Fruit fly (Drosophila melanogaster) whole organism, pupa: ENCODE measurements around the gene mTerf5.

ENCODE experiments used
- CG10348 ChIP-seq: fragments of 200-800 bp; sonication (Bioruptor generic); IDR thresholded peaks from 2 replicates; pipeline ENCODE4 v1.3.6; 2022; ENCODE audit warnings: missing biosample characterization, missing genetic modification characterization
- CG12605 ChIP-seq: fragments of 200-800 bp; sonication (Bioruptor generic); IDR thresholded peaks from 2 replicates; pipeline ENCODE4 v1.3.6; 2022; ENCODE audit warnings: missing biosample characterization, missing genetic modification characterization
- CG13204 ChIP-seq: fragments of 200-800 bp; sonication (Bioruptor generic); optimal IDR thresholded peaks from 2 replicates; lab custom pipeline; 2018; ENCODE audit warnings: missing biosample characterization, mild to moderate bottlenecking, missing genetic modification characterization, moderate library complexity
- CG14655 ChIP-seq: fragments of 200-800 bp; sonication (Bioruptor generic); optimal IDR thresholded peaks from 3 replicates; lab custom pipeline; 2017; ENCODE audit warnings: mild to moderate bottlenecking, missing biosample characterization, missing genetic modification reagents, missing genetic modification characterization
- CG15710 ChIP-seq: fragments of 200-800 bp; sonication (Bioruptor generic); optimal IDR thresholded peaks from 2 replicates; lab custom pipeline; 2018; ENCODE audit warnings: missing biosample characterization, mild to moderate bottlenecking, missing genetic modification characterization, moderate library complexity
- CG17806 ChIP-seq: fragments of 200-800 bp; sonication (Bioruptor generic); optimal IDR thresholded peaks from 2 replicates; lab custom pipeline; 2018; ENCODE audit warnings: missing biosample characterization, mild to moderate bottlenecking, missing genetic modification characterization, moderate library complexity
- CG32121 ChIP-seq: fragments of 200-800 bp; sonication (Bioruptor generic); IDR thresholded peaks from 2 replicates; pipeline ENCODE4 v1.3.6; 2022; ENCODE audit warnings: missing biosample characterization, missing genetic modification characterization
- CG34367 ChIP-seq: fragments of 200-800 bp; sonication (Bioruptor generic); optimal IDR thresholded peaks from 2 replicates; lab custom pipeline; 2018; ENCODE audit warnings: missing biosample characterization, mild to moderate bottlenecking, missing genetic modification characterization
- CG4496 ChIP-seq: fragments of 200-800 bp; sonication (Bioruptor generic); IDR thresholded peaks from 3 replicates; pipeline ENCODE4 v1.3.6; 2022; ENCODE audit warnings: missing biosample characterization, missing genetic modification characterization
- CG8159 ChIP-seq: fragments of 200-800 bp; sonication (Bioruptor generic); optimal IDR thresholded peaks from 3 replicates; lab custom pipeline; 2018; ENCODE audit warnings: missing biosample characterization, mild to moderate bottlenecking, missing genetic modification characterization, moderate library complexity
- CG8301 ChIP-seq: fragments of 200-800 bp; sonication (Bioruptor generic); optimal IDR thresholded peaks from 2 replicates; lab custom pipeline; 2018; ENCODE audit warnings: missing biosample characterization, mild to moderate bottlenecking, missing genetic modification characterization
- CG9948 ChIP-seq: fragments of 200-800 bp; sonication (Bioruptor generic); optimal IDR thresholded peaks from 2 replicates; lab custom pipeline; 2018; ENCODE audit warnings: missing biosample characterization, mild to moderate bottlenecking, missing genetic modification characterization, moderate library complexity
- D1 ChIP-seq: fragments of 200-800 bp; sonication (Bioruptor generic); optimal IDR thresholded peaks from 2 replicates; lab custom pipeline; 2018; ENCODE audit warnings: missing biosample characterization, mild to moderate bottlenecking, missing genetic modification characterization, moderate library complexity
- EcR ChIP-seq: fragments of 200-800 bp; sonication (Bioruptor generic); optimal IDR thresholded peaks from 3 replicates; lab custom pipeline; 2019; ENCODE audit warnings: missing biosample characterization, missing genetic modification characterization, mild to moderate bottlenecking, moderate library complexity, missing genetic modification reagents
- Ets98B ChIP-seq: fragments of 200-800 bp; sonication (Bioruptor generic); IDR thresholded peaks from 2 replicates; pipeline ENCODE4 v1.3.6; 2022; ENCODE audit warnings: missing biosample characterization, missing genetic modification characterization
- Pif1A ChIP-seq: fragments of 200-800 bp; sonication (Bioruptor generic); optimal IDR thresholded peaks from 3 replicates; lab custom pipeline; 2016; ENCODE audit warnings: missing biosample characterization, missing genetic modification characterization
- Pif1B ChIP-seq: fragments of 200-800 bp; sonication (Bioruptor generic); optimal IDR thresholded peaks from 3 replicates; lab custom pipeline; 2016; ENCODE audit warnings: missing biosample characterization, missing genetic modification characterization
- Snoo ChIP-seq: fragments of 200-800 bp; sonication (Bioruptor generic); optimal IDR thresholded peaks from 3 replicates; lab custom pipeline; 2017; ENCODE audit warnings: missing biosample characterization, mild to moderate bottlenecking, missing genetic modification characterization, inconsistent platforms
- fd96Ca ChIP-seq: fragments of 200-800 bp; sonication (Bioruptor generic); IDR thresholded peaks from 3 replicates; pipeline ENCODE4 v1.3.6; 2022; ENCODE audit warnings: missing biosample characterization, missing genetic modification characterization
- gl ChIP-seq: fragments of 200-800 bp; sonication (Bioruptor generic); optimal IDR thresholded peaks from 2 replicates; lab custom pipeline; 2018; ENCODE audit warnings: missing biosample characterization, mild to moderate bottlenecking, missing genetic modification characterization
- rn ChIP-seq: fragments of 200-800 bp; sonication (Bioruptor generic); IDR thresholded peaks from 2 replicates; pipeline ENCODE4 v1.3.6; 2022; ENCODE audit warnings: missing biosample characterization, missing genetic modification characterization

The mTerf5 gene

dm6 chr3R:18195295-18195694, 28.2 kb downstream of the mTerf5 start:
- no peak for TF ChIP-seq D1
- no peak for TF ChIP-seq gl (tag; lab: Kevin White, UChicago)
- TF ChIP-seq CG9948 (tag; lab: Kevin White, UChicago): no peak
- no peak for TF ChIP-seq Pif1B
- no peak for TF ChIP-seq CG15710 (tag; lab: Kevin White, UChicago)
- no peak for TF ChIP-seq fd96Ca (GFP tag; lab: Robert Waterston, UW)
- no peak for TF ChIP-seq rn
- TF ChIP-seq CG14655 (GFP tag; lab: Kevin White, UChicago): no peak
- no peak for TF ChIP-seq CG34367 (tag; lab: Kevin White, UChicago)
- no peak for TF ChIP-seq CG32121
- no peak for TF ChIP-seq CG8301 (tag; lab: Kevin White, UChicago)
- no peak for TF ChIP-seq CG10348 (GFP tag; lab: Robert Waterston, UW)
- no peak for TF ChIP-seq Pif1A
- no peak for TF ChIP-seq CG13204 (GFP tag; lab: Kevin White, UChicago)
- TF ChIP-seq Snoo (tag; lab: Kevin White, UChicago): no peak
- no peak for TF ChIP-seq Ets98B (GFP tag; lab: Robert Waterston, UW)
- TF ChIP-seq CG8159 (tag; lab: Kevin White, UChicago): no peak
- TF ChIP-seq, all 21 proteins: peak for 0

- TF ChIP-seq Snoo (tag; lab: Kevin White, UChicago): no peak
- no peak for TF ChIP-seq rn
- TF ChIP-seq D1: no peak
- no peak for TF ChIP-seq CG17806 (tag; lab: Kevin White, UChicago)
- TF ChIP-seq fd96Ca (GFP tag; lab: Robert Waterston, UW): no peak
- TF ChIP-seq gl (tag; lab: Kevin White, UChicago): no peak
- no peak for TF ChIP-seq CG14655 (GFP tag; lab: Kevin White, UChicago)
- no peak for TF ChIP-seq Pif1A
- TF ChIP-seq CG13204 (GFP tag; lab: Kevin White, UChicago): no peak
- TF ChIP-seq Pif1B: no peak
- no peak for TF ChIP-seq CG12605 (GFP tag; lab: Robert Waterston, UW)
- TF ChIP-seq CG10348 (GFP tag; lab: Robert Waterston, UW): no peak
- TF ChIP-seq CG15710 (tag; lab: Kevin White, UChicago): no peak
- TF ChIP-seq CG34367 (tag; lab: Kevin White, UChicago): no peak
- TF ChIP-seq, all 21 proteins: peak for 0
Observed at dm6 chr3R:18191867-18192266, 31.6 kb downstream of the mTerf5 start, which contains the start of gene CG14313. Gene CG14313, minus strand, starts transcription at chr3R:18191967.

- TF ChIP-seq fd96Ca (GFP tag; lab: Robert Waterston, UW) (peak; percentile 77; the same call in 2 of the 3 replicates), CG9948 (tag; lab: Kevin White, UChicago) (peak; percentile 84), D1 (no peak), CG10348 (GFP tag; lab: Robert Waterston, UW) (peak; percentile 69; the same call in 1 of the 2 replicates), CG8159 (tag; lab: Kevin White, UChicago) (peak; percentile 84), CG13204 (GFP tag; lab: Kevin White, UChicago) (no peak), rn (peak; percentile 63), CG8301 (tag; lab: Kevin White, UChicago) (peak; percentile 79), CG12605 (GFP tag; lab: Robert Waterston, UW) (peak; percentile 61), CG15710 (tag; lab: Kevin White, UChicago) (peak; percentile 85), CG14655 (GFP tag; lab: Kevin White, UChicago) (no peak), CG34367 (tag; lab: Kevin White, UChicago) (peak; percentile 62), Snoo (tag; lab: Kevin White, UChicago) (peak; percentile 85), CG4496 (GFP tag; lab: Robert Waterston, UW) (peak; percentile 82), CG17806 (tag; lab: Kevin White, UChicago) (peak; percentile 84), CG32121 (peak; percentile 71), Pif1B (peak; percentile 32), Ets98B (GFP tag; lab: Robert Waterston, UW) (peak; percentile 82), gl (tag; lab: Kevin White, UChicago) (peak; percentile 14), Pif1A (no peak)
Observed at dm6 chr3R:18188702-18189125, 34.8 kb downstream of the mTerf5 start, which contains the start of the genes CG12321 and MED17. Gene CG12321, minus strand, starts transcription at chr3R:18188707. Gene MED17, plus strand, starts transcription at chr3R:18189072.

- TF ChIP-seq CG34367 (tag; lab: Kevin White, UChicago) (no peak), Pif1A (no peak), EcR (GFP tag; lab: Kevin White, UChicago) (no peak), Snoo (tag; lab: Kevin White, UChicago) (peak; percentile 36), CG9948 (tag; lab: Kevin White, UChicago) (peak; percentile 37), rn (no peak; the same call in 1 of the 2 replicates), CG8301 (tag; lab: Kevin White, UChicago) (no peak), D1 (no peak), CG32121 (peak; percentile 45), Ets98B (GFP tag; lab: Robert Waterston, UW) (peak; percentile 23), CG17806 (tag; lab: Kevin White, UChicago) (peak; percentile 53), CG14655 (GFP tag; lab: Kevin White, UChicago) (no peak), CG4496 (GFP tag; lab: Robert Waterston, UW) (peak; percentile 69; the same call in 2 of the 3 replicates), CG8159 (tag; lab: Kevin White, UChicago) (peak; percentile 51), gl (tag; lab: Kevin White, UChicago) (no peak), CG10348 (GFP tag; lab: Robert Waterston, UW) (no peak), CG12605 (GFP tag; lab: Robert Waterston, UW) (no peak), Pif1B (no peak), CG13204 (GFP tag; lab: Kevin White, UChicago) (no peak), fd96Ca (GFP tag; lab: Robert Waterston, UW) (no peak), CG15710 (tag; lab: Kevin White, UChicago) (peak; percentile 51)
Observed at dm6 chr3R:18185385-18185784, 38.1 kb downstream of the mTerf5 start, which contains the start of the genes Arp5 and CG7208. Gene Arp5, plus strand, starts transcription at chr3R:18185498. Gene CG7208, minus strand, starts transcription at chr3R:18185715.

- TF ChIP-seq D1 (no peak), CG32121 (peak; percentile 23; the same call in 1 of the 2 replicates)
- TF ChIP-seq, all 21 proteins: peak for 1
Observed at dm6 chr3R:18183244-18183643, 40.2 kb downstream of the mTerf5 start, which contains the start of gene cdm. Gene cdm, minus strand, starts transcription at chr3R:18183479.
